Worm (Caenorhabditis elegans) whole organism, late embryonic: Measurements from ENCODE around the gene F49C12.15.

Experiments used
- K02D7.2 ChIP-seq: sonication (generic microtip); optimal IDR thresholded peaks from 2 replicates; lab custom pipeline; 2017; ENCODE audit warnings: mild to moderate bottlenecking, missing genetic modification characterization, missing compliant biosample characterization
- K09A11.1 ChIP-seq: sonication (generic microtip); optimal IDR thresholded peaks from 2 replicates; lab custom pipeline; 2017; ENCODE audit warnings: antibody characterized with exemption, mild to moderate bottlenecking, missing genetic modification characterization, missing compliant biosample characterization; ENCODE audit not compliant: insufficient read depth
- Y22D7AL.16 ChIP-seq: sonication (generic microtip); optimal IDR thresholded peaks from 2 replicates; lab custom pipeline; 2016; ENCODE audit warnings: missing genetic modification characterization, missing compliant biosample characterization
- ahr-1 ChIP-seq: sonication (generic microtip); optimal IDR thresholded peaks from 2 replicates; lab custom pipeline; 2016; ENCODE audit warnings: missing genetic modification characterization, missing compliant biosample characterization
- ceh-18 ChIP-seq: sonication (generic microtip); optimal IDR thresholded peaks from 2 replicates; lab custom pipeline; 2016; ENCODE audit warnings: missing genetic modification characterization, missing compliant biosample characterization
- ceh-24 ChIP-seq: sonication (generic microtip); optimal IDR thresholded peaks from 2 replicates; lab custom pipeline; 2016; ENCODE audit warnings: mild to moderate bottlenecking, missing genetic modification characterization, missing compliant biosample characterization
- hlh-6 ChIP-seq: sonication (generic microtip); optimal IDR thresholded peaks from 2 replicates; lab custom pipeline; 2016; ENCODE audit warnings: missing genotype, missing genetic modification characterization, missing compliant biosample characterization
- lim-6 ChIP-seq: sonication (generic microtip); optimal IDR thresholded peaks from 2 replicates; lab custom pipeline; 2016; ENCODE audit warnings: missing genetic modification characterization, missing compliant biosample characterization
- npax-4 ChIP-seq: sonication (generic microtip); optimal IDR thresholded peaks from 2 replicates; lab custom pipeline; 2016; ENCODE audit warnings: missing genetic modification characterization, missing compliant biosample characterization
- pat-9 ChIP-seq: fragments of 200-800 bp; sonication (Bioruptor generic); optimal IDR thresholded peaks from 2 replicates; lab custom pipeline; 2018; ENCODE audit warnings: mild to moderate bottlenecking, missing genetic modification characterization, moderate library complexity, missing compliant biosample characterization
- pax-1 ChIP-seq: fragments of 150-350 bp; optimal IDR thresholded peaks from 2 replicates; lab custom pipeline; 2014; ENCODE audit warnings: missing biosample characterization, missing genetic modification characterization
- pqm-1 ChIP-seq: sonication (generic microtip); optimal IDR thresholded peaks from 2 replicates; lab custom pipeline; 2016; ENCODE audit warnings: missing genetic modification characterization, missing compliant biosample characterization
- sox-2 ChIP-seq: fragments of 200-800 bp; sonication (Bioruptor generic); IDR thresholded peaks from 2 replicates; pipeline ENCODE4 v1.3.6; 2022; ENCODE audit warnings: missing genetic modification reagents, missing genetic modification characterization, missing compliant biosample characterization
- tbx-2 ChIP-seq: sonication (generic microtip); optimal IDR thresholded peaks from 2 replicates; lab custom pipeline; 2016; ENCODE audit warnings: missing genetic modification characterization, missing compliant biosample characterization

DNA sequence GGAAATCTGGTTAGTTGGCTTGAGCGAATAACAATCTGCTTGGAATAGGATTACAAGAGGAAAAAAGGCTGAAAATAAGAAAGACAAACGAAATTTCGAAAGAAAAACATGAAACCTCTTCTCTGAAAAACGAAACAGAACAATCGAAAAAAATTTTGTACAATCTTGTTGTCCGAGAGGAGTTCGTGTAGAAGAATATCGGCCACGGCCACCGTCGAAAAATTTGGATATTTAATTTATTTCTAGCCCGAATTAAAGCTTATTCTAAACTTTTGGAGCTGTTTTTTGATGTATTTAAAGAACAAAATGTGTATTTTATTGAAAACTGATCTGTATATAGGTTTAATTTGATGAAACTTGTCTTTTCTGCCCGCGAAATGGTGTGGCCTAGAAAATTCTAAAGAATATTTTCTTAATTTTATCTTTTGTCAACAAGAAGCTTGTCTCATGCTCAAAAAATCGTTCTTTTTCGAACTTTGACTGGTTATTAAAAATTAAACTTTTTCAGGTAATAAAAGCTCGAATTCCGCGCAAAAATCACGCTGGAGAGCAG lies 12.4 kb downstream of the F49C12.15 start, which contains the start of gene T20D3.5:
- TF ChIP-seq npax-4 (tag; lab: Kevin White, UChicago) (no peak), pax-1 (tag; lab: Kevin White, UChicago) (no peak), ceh-18 (tag; lab: Kevin White, UChicago) (no peak), lim-6 (tag; lab: Kevin White, UChicago) (no peak), K09A11.1 (tag; lab: Kevin White, UChicago) (no peak), hlh-6 (tag; lab: Kevin White, UChicago) (no peak), ceh-24 (tag; lab: Kevin White, UChicago) (no peak), Y22D7AL.16 (no peak), pat-9 (no peak), sox-2 (GFP tag; lab: Robert Waterston, UW) (no peak), tbx-2 (tag; lab: Kevin White, UChicago) (peak; percentile 7), ahr-1 (tag; lab: Kevin White, UChicago) (no peak), pqm-1 (tag; lab: Kevin White, UChicago) (no peak), K02D7.2 (tag; lab: Kevin White, UChicago) (no peak)
